Worm (Caenorhabditis elegans) whole organism, midembryonic: Measurements from ENCODE around the gene C52A11.3.

ENCODE experiments used
- T22C8.4 ChIP-seq: fragments of 200-800 bp; sonication (Bioruptor generic); IDR thresholded peaks from 2 replicates; pipeline ENCODE4 v1.3.6; 2022; ENCODE audit warnings: missing genetic modification characterization, missing compliant biosample characterization
- cog-1 ChIP-seq: sonication (generic microtip); optimal IDR thresholded peaks from 2 replicates; lab custom pipeline; 2016; ENCODE audit warnings: missing genetic modification characterization, missing compliant biosample characterization
- flt-1 ChIP-seq: fragments of 200-800 bp; sonication (Bioruptor generic); IDR thresholded peaks from 2 replicates; pipeline ENCODE4 v1.3.6; 2022; ENCODE audit warnings: missing genetic modification characterization, missing compliant biosample characterization
- klf-2 ChIP-seq: fragments of 200-800 bp; sonication (Bioruptor generic); conservative IDR thresholded peaks from 2 replicates; pipeline ENCODE4 v1.3.6; 2022; ENCODE audit warnings: missing genetic modification reagents, missing genetic modification characterization, missing compliant biosample characterization
- med-1 ChIP-seq: sonication (generic microtip); optimal IDR thresholded peaks from 2 replicates; lab custom pipeline; 2017; ENCODE audit warnings: missing genetic modification characterization, mild to moderate bottlenecking, missing compliant biosample characterization, antibody characterized with exemption, missing genetic modification reagents; ENCODE audit not compliant: insufficient read depth
- ref-1 ChIP-seq: fragments of 200-800 bp; sonication (Bioruptor generic); conservative IDR thresholded peaks from 2 replicates; pipeline ENCODE4 v1.3.6; 2022; ENCODE audit warnings: missing genetic modification reagents, missing genetic modification characterization, missing compliant biosample characterization
- tab-1 ChIP-seq: fragments of 200-800 bp; sonication (Bioruptor generic); IDR thresholded peaks from 2 replicates; pipeline ENCODE4 v1.3.6; 2022; ENCODE audit warnings: missing genetic modification characterization, missing compliant biosample characterization
- ztf-23 ChIP-seq: fragments of 200-800 bp; sonication (Bioruptor generic); IDR thresholded peaks from 2 replicates; pipeline ENCODE4 v1.3.6; 2022; ENCODE audit warnings: missing genetic modification reagents, missing genetic modification characterization, missing compliant biosample characterization
- ztf-29 ChIP-seq: fragments of 200-800 bp; sonication (Bioruptor generic); IDR thresholded peaks from 2 replicates; pipeline ENCODE4 v1.3.6; 2022; ENCODE audit warnings: missing genetic modification reagents, missing genetic modification characterization, missing compliant biosample characterization

C52A11.3 gene

ce11 chrII:10737059-10737458, at the start of gene C52A11.3:
C52A11.3 (plus strand) TSS chrII:10737359.
- no peak for TF ChIP-seq ztf-23 (GFP tag; lab: Robert Waterston, UW)
- TF ChIP-seq flt-1 (GFP tag; lab: Robert Waterston, UW) = no peak
- no peak for TF ChIP-seq cog-1 (tag; lab: Kevin White, UChicago)
- no peak for TF ChIP-seq med-1
- no peak for TF ChIP-seq tab-1
- TF ChIP-seq ztf-29 = no peak
- no peak for TF ChIP-seq klf-2

ce11 chrII:10693655-10694054, 43.5 kb upstream of the C52A11.3 start, which contains the start of gene gbh-1:
gbh-1 (minus strand) TSS chrII:10693803.
- TF ChIP-seq flt-1 (GFP tag; lab: Robert Waterston, UW) (no peak), klf-2 (no peak), ref-1 (GFP tag; lab: Robert Waterston, UW) (no peak), cog-1 (tag; lab: Kevin White, UChicago) (no peak), T22C8.4 (no peak), ztf-23 (GFP tag; lab: Robert Waterston, UW) (no peak), tab-1 (no peak), med-1 (no peak), ztf-29 (no peak)

- TF ChIP-seq cog-1 (tag; lab: Kevin White, UChicago) (no peak), flt-1 (GFP tag; lab: Robert Waterston, UW) (no peak), ztf-29 (no peak), klf-2 (no peak), T22C8.4 (no peak), med-1 (no peak), tab-1 (no peak), ref-1 (GFP tag; lab: Robert Waterston, UW) (no peak), ztf-23 (GFP tag; lab: Robert Waterston, UW) (no peak)
Measured at ce11 chrII:10694713-10695112, 42.4 kb upstream of the C52A11.3 start, which contains the start of gene lgc-57. lgc-57 (plus strand) TSS chrII:10695013.

- TF ChIP-seq med-1 (no peak), T22C8.4 (no peak), ztf-29 (no peak)
Measured at ce11 chrII:10696060-10696459, 41.1 kb upstream of the C52A11.3 start.

- TF ChIP-seq tab-1 = no peak
- no peak for TF ChIP-seq klf-2
- 0 out of 2 replicates have a peak, but pooled peaks have one; percentile 23 for TF ChIP-seq ztf-23 (GFP tag; lab: Robert Waterston, UW)
- no peak for TF ChIP-seq med-1
Measured at ce11 chrII:10703594-10704384, 33.4 kb upstream of the C52A11.3 start, which contains the start of gene col-79. col-79 (plus strand) TSS chrII:10703613.

- no peak for TF ChIP-seq ref-1 (GFP tag; lab: Robert Waterston, UW)
- TF ChIP-seq tab-1 = no peak
- no peak for TF ChIP-seq klf-2
- TF ChIP-seq cog-1 (tag; lab: Kevin White, UChicago) = no peak
- TF ChIP-seq T22C8.4 = no peak
- TF ChIP-seq med-1 = no peak
- no peak for TF ChIP-seq ztf-29
- TF ChIP-seq ztf-23 (GFP tag; lab: Robert Waterston, UW) = no peak
- TF ChIP-seq flt-1 (GFP tag; lab: Robert Waterston, UW) = no peak
Measured at ce11 chrII:10704575-10705170, 32.5 kb upstream of the C52A11.3 start, which contains the start of gene col-39. col-39 (plus strand) TSS chrII:10704916.

ce11 chrII:10705347-10705996, 31.7 kb upstream of the C52A11.3 start:
- TF ChIP-seq flt-1 (GFP tag; lab: Robert Waterston, UW) (no peak), ztf-23 (GFP tag; lab: Robert Waterston, UW) (no peak), ztf-29 (no peak), klf-2 (no peak), cog-1 (tag; lab: Kevin White, UChicago) (no peak), tab-1 (no peak), med-1 (no peak), ref-1 (GFP tag; lab: Robert Waterston, UW) (no peak), T22C8.4 (no peak)

- TF ChIP-seq med-1 = no peak
- no peak for TF ChIP-seq klf-2
- no peak for TF ChIP-seq ref-1 (GFP tag; lab: Robert Waterston, UW)
- TF ChIP-seq flt-1 (GFP tag; lab: Robert Waterston, UW) = no peak
Measured at ce11 chrII:10706038-10706437, 31.1 kb upstream of the C52A11.3 start.

- TF ChIP-seq cog-1 (tag; lab: Kevin White, UChicago) = no peak
- TF ChIP-seq med-1 = no peak
- no peak for TF ChIP-seq ref-1 (GFP tag; lab: Robert Waterston, UW)
- TF ChIP-seq T22C8.4 = no peak
Measured at ce11 chrII:10706901-10707300, 30.3 kb upstream of the C52A11.3 start, which contains the start of gene col-80. col-80 (plus strand) TSS chrII:10707201.

- TF ChIP-seq tab-1 (no peak), T22C8.4 (no peak), ref-1 (GFP tag; lab: Robert Waterston, UW) (no peak), flt-1 (GFP tag; lab: Robert Waterston, UW) (no peak), cog-1 (tag; lab: Kevin White, UChicago) (no peak), med-1 (no peak), klf-2 (no peak), ztf-29 (no peak), ztf-23 (GFP tag; lab: Robert Waterston, UW) (no peak)
Measured at ce11 chrII:10707439-10708096, 29.6 kb upstream of the C52A11.3 start.
